Worm (Caenorhabditis elegans) whole organism, L1 larva: ENCODE results near the gene ndua-7.

Experiments used
- jun-1 ChIP-seq: fragments of 150-350 bp; optimal IDR thresholded peaks from 2 replicates; lab custom pipeline; 2014; ENCODE audit warnings: missing biosample characterization, missing genetic modification reagents, missing genetic modification characterization
- mdl-1 ChIP-seq, 2 experiments: fragments of 150-350 bp; optimal IDR thresholded peaks; 2 replicates each; lab custom pipeline; 2014 to 2017; ENCODE audit warnings: missing biosample characterization in 2 of 2, missing genetic modification characterization in 2 of 2, inconsistent platforms in 1 of 2
- nhr-28 ChIP-seq: fragments of 150-350 bp; optimal IDR thresholded peaks from 2 replicates; lab custom pipeline; 2014; ENCODE audit warnings: missing biosample characterization, missing genetic modification characterization
- skn-1 ChIP-seq: fragments of 150-350 bp; optimal IDR thresholded peaks from 2 replicates; lab custom pipeline; 2014; ENCODE audit warnings: missing biosample characterization, missing genetic modification characterization
- snpc-4 ChIP-seq: fragments of 150-350 bp; optimal IDR thresholded peaks from 2 replicates; lab custom pipeline; 2014; ENCODE audit warnings: missing biosample characterization, missing genetic modification characterization
- ztf-11 ChIP-seq, 2 experiments: sonication (generic microtip); optimal IDR thresholded peaks; 2 replicates each; lab custom pipeline; 2016 to 2017; ENCODE audit warnings: missing genetic modification characterization in 2 of 2, missing biosample characterization in 1 of 2, missing compliant biosample characterization in 1 of 2

DNA sequence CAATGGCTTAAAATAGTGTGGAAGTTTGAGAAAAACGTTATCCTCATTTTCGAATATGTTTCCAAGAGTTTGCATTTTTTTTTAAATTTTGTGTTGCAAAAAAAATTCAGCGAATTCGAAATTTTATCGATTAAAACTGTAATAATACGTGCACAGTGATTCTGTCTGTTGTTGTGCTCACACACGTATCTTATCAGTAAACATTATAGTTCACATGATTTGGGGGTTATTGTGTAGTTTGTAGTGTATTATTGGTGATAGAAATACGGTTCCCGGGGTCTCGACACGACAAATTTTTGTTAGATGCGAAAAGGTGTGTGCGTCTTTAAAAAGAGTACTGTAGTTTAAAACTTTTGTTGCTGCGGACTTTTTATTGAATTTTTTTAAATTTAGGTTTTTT lies 1.3 kb upstream of the ndua-7 start, which contains the start of gene drr-1:
- TF ChIP-seq mdl-1 (tag; optimal IDR thresholded peaks at IDR 0.05; lab: Kevin White, UChicago) (no peak), skn-1 (tag; lab: Kevin White, UChicago) (no peak), jun-1 (no peak), nhr-28 (no peak), snpc-4 (tag; lab: Kevin White, UChicago) (no peak), ztf-11 (tag; optimal IDR thresholded peaks at IDR 0.05; lab: Kevin White, UChicago) (no peak)
